Fruit fly (Drosophila melanogaster) whole organism, embryonic: ENCODE data around the gene CG43249.

Experiments used
- CG11398 ChIP-seq: fragments of 200-800 bp; sonication (Bioruptor generic); optimal IDR thresholded peaks from 2 replicates; lab custom pipeline; 2016; ENCODE audit warnings: missing biosample characterization, missing genetic modification characterization
- CG12071 ChIP-seq: fragments of 200-800 bp; sonication (Bioruptor generic); optimal IDR thresholded peaks from 3 replicates; lab custom pipeline; 2018; ENCODE audit warnings: missing biosample characterization, mild to moderate bottlenecking, missing genetic modification characterization
- CG12155 ChIP-seq: fragments of 200-800 bp; sonication (Bioruptor generic); optimal IDR thresholded peaks from 3 replicates; lab custom pipeline; 2016; ENCODE audit warnings: missing biosample characterization, missing genetic modification characterization
- CG12744 ChIP-seq: fragments of 200-800 bp; sonication (Bioruptor generic); optimal IDR thresholded peaks from 2 replicates; lab custom pipeline; 2016; ENCODE audit warnings: missing biosample characterization, missing genetic modification characterization
- CG14710 ChIP-seq: fragments of 200-800 bp; sonication (Bioruptor generic); optimal IDR thresholded peaks from 3 replicates; lab custom pipeline; 2019; ENCODE audit warnings: missing biosample characterization, mild to moderate bottlenecking, missing genetic modification characterization, moderate library complexity
- CG15514 ChIP-seq: fragments of 200-800 bp; sonication (Bioruptor generic); optimal IDR thresholded peaks from 3 replicates; lab custom pipeline; 2017; ENCODE audit warnings: missing biosample characterization, missing genetic modification characterization, mild to moderate bottlenecking, moderate library complexity, missing genetic modification reagents
- CG1832 ChIP-seq: fragments of 200-800 bp; sonication (Bioruptor generic); optimal IDR thresholded peaks from 2 replicates; lab custom pipeline; 2017; ENCODE audit warnings: missing biosample characterization, mild to moderate bottlenecking, missing genetic modification characterization, inconsistent platforms
- CG18599 ChIP-seq: fragments of 200-800 bp; sonication (Bioruptor generic); optimal IDR thresholded peaks from 3 replicates; lab custom pipeline; 2017; ENCODE audit warnings: missing biosample characterization, missing genetic modification characterization, mild to moderate bottlenecking, moderate library complexity, missing genetic modification reagents
- CG2120 ChIP-seq: fragments of 200-800 bp; sonication (Bioruptor generic); optimal IDR thresholded peaks from 3 replicates; lab custom pipeline; 2016; ENCODE audit warnings: missing biosample characterization, missing genetic modification characterization
- CG2129 ChIP-seq: fragments of 200-800 bp; sonication (Bioruptor generic); IDR thresholded peaks from 2 replicates; pipeline ENCODE4 v1.3.6; 2022; ENCODE audit warnings: missing biosample characterization, missing genetic modification characterization; ENCODE audit not compliant: partially characterized antibody
- CG31224 ChIP-seq: fragments of 200-800 bp; sonication (Bioruptor generic); IDR thresholded peaks from 2 replicates; pipeline ENCODE4 v1.3.6; 2022; ENCODE audit warnings: missing biosample characterization, missing genetic modification characterization
- CG43689 ChIP-seq: fragments of 200-800 bp; sonication (Bioruptor generic); IDR thresholded peaks from 2 replicates; pipeline ENCODE4 v1.3.6; 2022; ENCODE audit warnings: missing biosample characterization, missing genetic modification characterization
- CG7372 ChIP-seq: fragments of 200-800 bp; sonication (Bioruptor generic); IDR thresholded peaks from 2 replicates; pipeline ENCODE4 v1.3.6; 2022; ENCODE audit warnings: missing biosample characterization, missing genetic modification characterization
- CG7745 ChIP-seq: fragments of 200-800 bp; sonication (Bioruptor generic); optimal IDR thresholded peaks from 2 replicates; lab custom pipeline; 2018; ENCODE audit warnings: missing biosample characterization, mild to moderate bottlenecking, missing genetic modification characterization, moderate library complexity
- CHES-1-like ChIP-seq: fragments of 200-800 bp; sonication (Bioruptor generic); optimal IDR thresholded peaks from 2 replicates; lab custom pipeline; 2016; ENCODE audit warnings: missing biosample characterization, missing genetic modification characterization
- CTCF ChIP-seq: fragments of 200-800 bp; sonication (Bioruptor generic); optimal IDR thresholded peaks from 2 replicates; lab custom pipeline; 2017; ENCODE audit warnings: missing biosample characterization, mild to moderate bottlenecking, missing genetic modification characterization, moderate library complexity
- Chrac-16 ChIP-seq: fragments of 200-800 bp; sonication (Bioruptor generic); optimal IDR thresholded peaks from 3 replicates; lab custom pipeline; 2016; ENCODE audit warnings: missing biosample characterization, missing genetic modification characterization
- D ChIP-seq, 2 experiments: fragments of 200-800 bp in 1 of 2; fragments of >200 bp in 1 of 2; sonication (Bioruptor generic) in 1 of 2; optimal IDR thresholded peaks; 2 replicates in 1 of 2; 3 replicates in 1 of 2; lab custom pipeline; 2017; ENCODE audit warnings: mild to moderate bottlenecking in 1 of 2, missing biosample characterization in 1 of 2, missing genetic modification characterization in 1 of 2, missing genetic modification reagents in 1 of 2
- Drgx ChIP-seq: fragments of 200-800 bp; sonication (Bioruptor generic); IDR thresholded peaks from 2 replicates; pipeline ENCODE4 v1.3.6; 2022; ENCODE audit warnings: missing biosample characterization, missing genetic modification characterization
- H15 ChIP-seq: fragments of 200-800 bp; sonication (Bioruptor generic); IDR thresholded peaks from 3 replicates; pipeline ENCODE4 v1.3.6; 2022; ENCODE audit warnings: missing biosample characterization, missing genetic modification characterization
- H2.0 ChIP-seq: fragments of 200-800 bp; sonication (Bioruptor generic); IDR thresholded peaks from 2 replicates; pipeline ENCODE4 v1.3.6; 2022; ENCODE audit warnings: missing biosample characterization, missing genetic modification characterization
- Lhr ChIP-seq: fragments of 200-800 bp; sonication (Bioruptor generic); optimal IDR thresholded peaks from 3 replicates; lab custom pipeline; 2017; ENCODE audit warnings: mild to moderate bottlenecking, missing biosample characterization, missing genetic modification reagents, missing genetic modification characterization
- Myb ChIP-seq: fragments of 200-800 bp; sonication (Bioruptor generic); optimal IDR thresholded peaks from 2 replicates; lab custom pipeline; 2016; ENCODE audit warnings: missing biosample characterization, missing genetic modification characterization
- Neu2 ChIP-seq: fragments of 200-800 bp; sonication (Bioruptor generic); optimal IDR thresholded peaks from 3 replicates; lab custom pipeline; 2016; ENCODE audit warnings: missing biosample characterization, missing genetic modification characterization, borderline replicate concordance
- Nf-YB ChIP-seq: fragments of 200-800 bp; sonication (Bioruptor generic); optimal IDR thresholded peaks from 3 replicates; lab custom pipeline; 2019; ENCODE audit warnings: missing biosample characterization, mild to moderate bottlenecking, missing genetic modification characterization, moderate library complexity
- PHDP ChIP-seq: fragments of 200-800 bp; sonication (Bioruptor generic); optimal IDR thresholded peaks from 3 replicates; lab custom pipeline; 2018; ENCODE audit warnings: missing biosample characterization, mild to moderate bottlenecking, missing genetic modification characterization, moderate library complexity
- Side ChIP-seq: fragments of 200-800 bp; sonication (Bioruptor generic); optimal IDR thresholded peaks from 2 replicates; lab custom pipeline; 2016; ENCODE audit warnings: missing biosample characterization, missing genetic modification characterization
- Six4 ChIP-seq: fragments of 200-800 bp; sonication (Bioruptor generic); optimal IDR thresholded peaks from 2 replicates; lab custom pipeline; 2016; ENCODE audit warnings: missing biosample characterization, missing genetic modification characterization
- Sry-β ChIP-seq: fragments of 200-800 bp; sonication (Bioruptor generic); optimal IDR thresholded peaks from 2 replicates; lab custom pipeline; 2018; ENCODE audit warnings: missing biosample characterization, mild to moderate bottlenecking, missing genetic modification characterization, moderate library complexity
- Ssrp ChIP-seq: fragments of 200-800 bp; sonication (Bioruptor generic); optimal IDR thresholded peaks from 2 replicates; lab custom pipeline; 2018; ENCODE audit warnings: missing biosample characterization, mild to moderate bottlenecking, missing genetic modification characterization, moderate library complexity
- Stat92E ChIP-seq, 3 experiments: fragments of >200 bp in 2 of 3; fragments of 200-800 bp in 1 of 3; sonication (Bioruptor generic) in 1 of 3; optimal IDR thresholded peaks; 2 replicates each; lab custom pipeline; 2017 to 2019; ENCODE audit warnings: missing biosample characterization in 3 of 3, missing genetic modification characterization in 3 of 3, mild to moderate bottlenecking in 1 of 3, moderate library complexity in 1 of 3
- TFAM ChIP-seq: fragments of 200-800 bp; sonication (Bioruptor generic); optimal IDR thresholded peaks from 2 replicates; lab custom pipeline; 2017; ENCODE audit warnings: missing biosample characterization, missing genetic modification characterization, inconsistent platforms
- ash1 ChIP-seq: fragments of 200-800 bp; sonication (Bioruptor generic); optimal IDR thresholded peaks from 2 replicates; lab custom pipeline; 2018; ENCODE audit warnings: missing biosample characterization, mild to moderate bottlenecking, missing genetic modification characterization
- cad ChIP-seq: fragments of >200 bp; optimal IDR thresholded peaks from 2 replicates; lab custom pipeline; 2017; ENCODE audit warnings: missing biosample characterization, missing genetic modification characterization
- cg ChIP-seq: fragments of 200-800 bp; sonication (Bioruptor generic); optimal IDR thresholded peaks from 3 replicates; lab custom pipeline; 2019; ENCODE audit warnings: missing biosample characterization, mild to moderate bottlenecking, missing genetic modification characterization, moderate library complexity
- dm ChIP-seq: fragments of 200-800 bp; sonication (Bioruptor generic); optimal IDR thresholded peaks from 3 replicates; lab custom pipeline; 2016; ENCODE audit warnings: missing biosample characterization, missing genetic modification characterization
- ems ChIP-seq: fragments of 200-800 bp; sonication (Bioruptor generic); optimal IDR thresholded peaks from 3 replicates; lab custom pipeline; 2016; ENCODE audit warnings: missing biosample characterization, missing genetic modification characterization
- gce ChIP-seq: fragments of 200-800 bp; sonication (Bioruptor generic); IDR thresholded peaks from 3 replicates; pipeline ENCODE4 v1.3.6; 2022; ENCODE audit warnings: missing biosample characterization, missing genetic modification characterization
- her ChIP-seq: fragments of 200-800 bp; sonication (Bioruptor generic); optimal IDR thresholded peaks from 2 replicates; lab custom pipeline; 2016; ENCODE audit warnings: missing biosample characterization, missing genetic modification characterization
- hkb ChIP-seq, 2 experiments: fragments of 200-800 bp in 1 of 2; fragments of >200 bp in 1 of 2; sonication (Bioruptor generic) in 1 of 2; IDR thresholded peaks in 1 of 2; optimal IDR thresholded peaks in 1 of 2; 2 replicates each; pipeline versions ENCODE4 v1.3.6 to Lab custom; 2017 to 2022; ENCODE audit warnings: missing biosample characterization in 1 of 2, missing genetic modification characterization in 1 of 2
- nerfin-1 ChIP-seq: fragments of 200-800 bp; sonication (Bioruptor generic); optimal IDR thresholded peaks from 3 replicates; lab custom pipeline; 2019; ENCODE audit warnings: missing biosample characterization, mild to moderate bottlenecking, missing genetic modification characterization, moderate library complexity
- org-1 ChIP-seq: fragments of 200-800 bp; sonication (Bioruptor generic); optimal IDR thresholded peaks from 2 replicates; lab custom pipeline; 2017; ENCODE audit warnings: missing biosample characterization, missing genetic modification characterization
- pum ChIP-seq: fragments of 200-800 bp; sonication (Bioruptor generic); optimal IDR thresholded peaks from 2 replicates; lab custom pipeline; 2016; ENCODE audit warnings: missing biosample characterization, missing genetic modification characterization
- repo ChIP-seq: fragments of 200-800 bp; sonication (Bioruptor generic); optimal IDR thresholded peaks from 2 replicates; lab custom pipeline; 2016; ENCODE audit warnings: missing biosample characterization, missing genetic modification characterization
- ro ChIP-seq: fragments of 200-800 bp; sonication (Bioruptor generic); IDR thresholded peaks from 2 replicates; pipeline ENCODE4 v1.3.6; 2022; ENCODE audit warnings: missing biosample characterization, missing genetic modification characterization
- scrt ChIP-seq: fragments of 200-800 bp; sonication (Bioruptor generic); optimal IDR thresholded peaks from 2 replicates; lab custom pipeline; 2018; ENCODE audit warnings: missing biosample characterization, mild to moderate bottlenecking, missing genetic modification characterization, moderate library complexity
- seq ChIP-seq: fragments of 200-800 bp; sonication (Bioruptor generic); IDR thresholded peaks from 2 replicates; pipeline ENCODE4 v1.3.6; 2022; ENCODE audit warnings: missing biosample characterization, missing genetic modification characterization
- sisA ChIP-seq: fragments of 200-800 bp; sonication (Bioruptor generic); IDR thresholded peaks from 2 replicates; pipeline ENCODE4 v1.3.6; 2022; ENCODE audit warnings: missing biosample characterization, missing genetic modification characterization
- stwl ChIP-seq: fragments of 200-800 bp; sonication (Bioruptor generic); optimal IDR thresholded peaks from 3 replicates; lab custom pipeline; 2018; ENCODE audit warnings: missing biosample characterization, mild to moderate bottlenecking, missing genetic modification characterization, moderate library complexity
- trem ChIP-seq: fragments of 200-800 bp; optimal IDR thresholded peaks from 3 replicates; lab custom pipeline; 2019; ENCODE audit warnings: missing biosample characterization, mild to moderate bottlenecking, missing genetic modification characterization, moderate library complexity
- zen ChIP-seq: fragments of 200-800 bp; sonication (Bioruptor generic); optimal IDR thresholded peaks from 3 replicates; lab custom pipeline; 2018; ENCODE audit warnings: missing biosample characterization, mild to moderate bottlenecking, missing genetic modification characterization, moderate library complexity

CG43249 gene

dm6 chr3L:16289067-16289466 lies 15.0 kb upstream of the CG43249 start (continued):
- TF ChIP-seq trem (tag; lab: Kevin White, UChicago) (no peak), CG1832 (GFP tag; lab: Kevin White, UChicago) (no peak), CG12071 (no peak), cg (GFP tag; lab: Kevin White, UChicago) (no peak), CG15514 (GFP tag; lab: Kevin White, UChicago) (no peak), ems (GFP tag; lab: Kevin White, UChicago) (no peak), CG43689 (GFP tag; lab: Robert Waterston, UW) (no peak), CG18599 (GFP tag; lab: Kevin White, UChicago) (no peak), Myb (GFP tag; lab: Kevin White, UChicago) (no peak), CG2120 (no peak), PHDP (tag; lab: Kevin White, UChicago) (no peak), Lhr (GFP tag; lab: Kevin White, UChicago) (no peak), Side (GFP tag; lab: Kevin White, UChicago) (no peak), org-1 (GFP tag; lab: Kevin White, UChicago) (no peak), zen (tag; lab: Kevin White, UChicago) (no peak), CG12744 (no peak), hkb (optimal IDR thresholded peaks at IDR 0.05; lab: Kevin White, UChicago) (no peak), hkb (GFP tag; IDR thresholded peaks at IDR 0.05; lab: Robert Waterston, UW) (peak; percentile 66), Ssrp (tag; lab: Kevin White, UChicago) (no peak), Stat92E (GFP tag; optimal IDR thresholded peaks at IDR 0.05; lab: Kevin White, UChicago) (no peak), her (GFP tag; lab: Kevin White, UChicago) (no peak), nerfin-1 (tag; lab: Kevin White, UChicago) (no peak), CG31224 (no peak), scrt (GFP tag; lab: Kevin White, UChicago) (no peak), D (optimal IDR thresholded peaks at IDR 0.05; lab: Kevin White, UChicago) (no peak), D (GFP tag; optimal IDR thresholded peaks at IDR 0.05; lab: Kevin White, UChicago) (no peak), Neu2 (GFP tag; lab: Kevin White, UChicago) (no peak), Six4 (GFP tag; lab: Kevin White, UChicago) (no peak), ro (no peak), CHES-1-like (no peak), CG12155 (GFP tag; lab: Kevin White, UChicago) (peak; percentile 3), Nf-YB (no peak), CG7372 (GFP tag; lab: Robert Waterston, UW) (no peak), gce (GFP tag; lab: Robert Waterston, UW) (no peak), CG11398 (GFP tag; lab: Kevin White, UChicago) (no peak), Drgx (GFP tag; lab: Robert Waterston, UW) (no peak), Chrac-16 (GFP tag; lab: Kevin White, UChicago) (peak; percentile 9), repo (GFP tag; lab: Kevin White, UChicago) (no peak), CG2129 (GFP tag; lab: Robert Waterston, UW) (no peak), ash1 (GFP tag; lab: Kevin White, UChicago) (no peak), CG7745 (no peak), H2.0 (GFP tag; lab: Robert Waterston, UW) (no peak), Sry-β (GFP tag; lab: Kevin White, UChicago) (no peak), sisA (GFP tag; lab: Robert Waterston, UW) (peak; percentile 15; the same call in 1 of the 2 replicates), seq (GFP tag; lab: Robert Waterston, UW) (peak; percentile 73), cad (no peak), CTCF (GFP tag; lab: Kevin White, UChicago) (no peak), TFAM (GFP tag; lab: Kevin White, UChicago) (no peak), H15 (GFP tag; lab: Robert Waterston, UW) (peak; percentile 53; the same call in 1 of the 3 replicates), pum (GFP tag; lab: Kevin White, UChicago) (no peak), stwl (no peak), CG14710 (tag; lab: Kevin White, UChicago) (no peak), dm (GFP tag; lab: Kevin White, UChicago) (no peak)
